Worm (Caenorhabditis elegans) whole organism, L3 larva: Measurements from ENCODE around the gene ccpp-6.

Source experiments
- ZK546.5 ChIP-seq: sonication (generic microtip); optimal IDR thresholded peaks from 2 replicates; lab custom pipeline; 2017; ENCODE audit warnings: missing biosample characterization, missing genetic modification characterization
- daf-12 ChIP-seq: fragments of 150-350 bp; optimal IDR thresholded peaks from 2 replicates; lab custom pipeline; 2014; ENCODE audit warnings: missing biosample characterization, missing genetic modification reagents, missing genetic modification characterization
- egl-27 ChIP-seq: sonication (generic microtip); optimal IDR thresholded peaks from 4 replicates; lab custom pipeline; 2017; ENCODE audit warnings: missing biosample characterization, missing genetic modification reagents, missing genetic modification characterization
- egl-5 ChIP-seq: fragments of 150-350 bp; optimal IDR thresholded peaks from 2 replicates; lab custom pipeline; 2017; ENCODE audit warnings: missing biosample characterization, missing genetic modification reagents, missing genetic modification characterization, inconsistent platforms
- fkh-10 ChIP-seq: sonication (generic microtip); optimal IDR thresholded peaks from 2 replicates; lab custom pipeline; 2017; ENCODE audit warnings: missing biosample characterization, missing genetic modification reagents, missing genetic modification characterization
- nhr-237 ChIP-seq: fragments of 150-350 bp; optimal IDR thresholded peaks from 2 replicates; lab custom pipeline; 2014; ENCODE audit warnings: missing biosample characterization, missing genetic modification characterization
- nhr-25 ChIP-seq: sonication (generic microtip); optimal IDR thresholded peaks from 2 replicates; lab custom pipeline; 2017; ENCODE audit warnings: missing biosample characterization, missing genetic modification characterization
- nhr-77 ChIP-seq: fragments of 150-350 bp; optimal IDR thresholded peaks from 2 replicates; lab custom pipeline; 2014; ENCODE audit warnings: missing biosample characterization, missing genetic modification characterization
- snpc-4 ChIP-seq: fragments of 150-350 bp; optimal IDR thresholded peaks from 2 replicates; lab custom pipeline; 2014; ENCODE audit warnings: missing biosample characterization, missing genetic modification characterization
- unc-39 ChIP-seq: sonication (generic microtip); optimal IDR thresholded peaks from 4 replicates; lab custom pipeline; 2017; ENCODE audit warnings: missing biosample characterization, missing genetic modification characterization

DNA sequence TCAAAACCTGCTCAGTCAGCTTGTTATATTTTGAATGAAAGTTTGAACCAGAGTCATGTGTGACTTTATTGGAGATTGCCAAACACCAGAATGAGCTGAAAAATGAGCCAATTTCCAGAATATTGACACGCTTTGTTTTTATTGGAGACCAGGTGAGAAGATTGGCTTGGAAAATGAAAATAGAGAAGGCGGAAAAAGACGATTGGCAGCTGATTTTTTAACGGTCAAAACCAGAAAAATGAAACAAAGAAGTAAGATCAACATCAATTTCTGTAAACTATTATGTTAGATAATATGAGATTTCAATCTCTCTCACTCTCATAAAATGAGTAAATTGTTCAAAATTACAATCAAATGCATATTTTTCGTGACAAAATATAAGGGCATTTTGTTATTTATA, 46.0 kb upstream of the ccpp-6 start, which contains the start of gene srx-114:
- TF ChIP-seq nhr-237 (tag; lab: Kevin White, UChicago) (no peak), snpc-4 (tag; lab: Kevin White, UChicago) (no peak), unc-39 (tag; lab: Kevin White, UChicago) (no peak), daf-12 (no peak), egl-5 (tag; lab: Kevin White, UChicago) (no peak), fkh-10 (GFP tag; lab: Kevin White, UChicago) (no peak), nhr-77 (no peak), egl-27 (tag; lab: Kevin White, UChicago) (no peak), nhr-25 (tag; lab: Kevin White, UChicago) (no peak), ZK546.5 (tag; lab: Kevin White, UChicago) (no peak)
